Worm (Caenorhabditis elegans) whole organism, late embryonic: ENCODE results near the gene bcl-7.

ENCODE experiments used
- C08G9.2 ChIP-seq: sonication (generic microtip); optimal IDR thresholded peaks from 2 replicates; lab custom pipeline; 2016; ENCODE audit warnings: mild to moderate bottlenecking, missing genetic modification characterization, moderate library complexity, missing compliant biosample characterization
- F13H6.1 ChIP-seq: sonication (generic microtip); optimal IDR thresholded peaks from 2 replicates; lab custom pipeline; 2016; ENCODE audit warnings: missing genetic modification characterization, missing compliant biosample characterization
- ceh-34 ChIP-seq: sonication (generic microtip); optimal IDR thresholded peaks from 2 replicates; lab custom pipeline; 2016; ENCODE audit warnings: mild to moderate bottlenecking, missing genetic modification characterization, missing compliant biosample characterization
- gmeb-2 ChIP-seq: sonication (generic microtip); optimal IDR thresholded peaks from 2 replicates; lab custom pipeline; 2016; ENCODE audit warnings: missing genetic modification characterization, inconsistent platforms, missing compliant biosample characterization
- hlh-8 ChIP-seq: sonication (generic microtip); optimal IDR thresholded peaks from 2 replicates; lab custom pipeline; 2016; ENCODE audit warnings: missing genotype, missing genetic modification characterization, missing compliant biosample characterization
- lin-11 ChIP-seq: fragments of 200-800 bp; sonication (Bioruptor generic); optimal IDR thresholded peaks from 2 replicates; lab custom pipeline; 2018; ENCODE audit warnings: mild to moderate bottlenecking, missing genetic modification characterization, missing compliant biosample characterization
- mec-3 ChIP-seq: sonication (generic microtip); optimal IDR thresholded peaks from 2 replicates; lab custom pipeline; 2016; ENCODE audit warnings: borderline replicate concordance, missing genetic modification characterization, missing compliant biosample characterization
- pag-3 ChIP-seq: sonication (generic microtip); optimal IDR thresholded peaks from 2 replicates; lab custom pipeline; 2016; ENCODE audit warnings: missing compliant biosample characterization, missing genetic modification characterization, borderline replicate concordance
- pat-9 ChIP-seq: fragments of 200-800 bp; sonication (Bioruptor generic); optimal IDR thresholded peaks from 2 replicates; lab custom pipeline; 2018; ENCODE audit warnings: mild to moderate bottlenecking, missing genetic modification characterization, moderate library complexity, missing compliant biosample characterization
- pha-4 ChIP-seq: fragments of 150-350 bp; optimal IDR thresholded peaks from 2 replicates; lab custom pipeline; 2018; ENCODE audit warnings: missing biosample characterization, missing genetic modification reagents, missing genetic modification characterization
- sox-4 ChIP-seq: sonication (generic microtip); optimal IDR thresholded peaks from 2 replicates; lab custom pipeline; 2017; ENCODE audit warnings: mild to moderate bottlenecking, missing genetic modification characterization, inconsistent platforms, missing compliant biosample characterization
- tbx-2 ChIP-seq: sonication (generic microtip); optimal IDR thresholded peaks from 2 replicates; lab custom pipeline; 2016; ENCODE audit warnings: missing genetic modification characterization, missing compliant biosample characterization
- unc-42 ChIP-seq: sonication (generic microtip); optimal IDR thresholded peaks from 2 replicates; lab custom pipeline; 2016; ENCODE audit warnings: missing genotype, missing genetic modification characterization, missing compliant biosample characterization

DNA sequence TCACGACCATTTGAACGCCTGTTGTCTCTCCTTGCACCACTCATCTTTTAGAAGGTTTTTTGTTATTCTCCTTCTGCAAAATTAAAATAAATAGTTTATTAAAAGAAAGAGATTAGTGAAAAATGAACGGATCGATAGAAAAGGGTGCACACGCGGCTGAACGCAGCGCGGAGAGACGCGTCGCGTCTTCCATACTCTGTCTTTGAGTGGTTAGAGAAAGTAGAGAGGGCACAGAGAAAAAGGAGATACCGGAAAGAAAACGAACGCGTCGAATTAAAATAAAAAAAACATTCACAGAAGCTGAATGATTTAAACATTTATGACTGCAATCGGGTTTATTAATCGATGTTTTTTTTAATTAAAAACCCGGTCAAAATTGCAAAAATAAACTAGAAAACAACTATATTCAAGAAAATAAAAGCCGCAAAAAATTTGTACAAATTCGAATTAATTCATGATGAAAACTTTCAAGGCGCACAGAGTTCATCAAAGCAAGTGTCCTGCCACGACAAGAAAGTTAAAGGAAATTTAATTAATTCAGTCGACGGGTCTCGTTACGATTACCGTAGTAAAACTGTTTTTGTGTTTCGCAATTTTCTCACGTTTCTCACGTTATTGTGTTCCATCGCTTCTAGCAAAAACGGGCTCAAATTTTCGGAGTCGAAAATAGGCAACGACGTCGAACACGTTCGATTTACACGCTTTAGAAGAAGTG is 32.4 kb downstream of the bcl-7 start, which contains the start of the genes nono-1 and nop-1:
- TF ChIP-seq hlh-8 (no peak), pag-3 (tag; lab: Kevin White, UChicago) (no peak), F13H6.1 (tag; lab: Kevin White, UChicago) (no peak), mec-3 (tag; lab: Kevin White, UChicago) (no peak), C08G9.2 (tag; lab: Kevin White, UChicago) (no peak), ceh-34 (tag; lab: Kevin White, UChicago) (peak; percentile 12), tbx-2 (tag; lab: Kevin White, UChicago) (no peak), lin-11 (tag; lab: Kevin White, UChicago) (no peak), pat-9 (tag; lab: Kevin White, UChicago) (no peak), unc-42 (no peak), pha-4 (no peak), gmeb-2 (tag; lab: Kevin White, UChicago) (no peak), sox-4 (tag; lab: Kevin White, UChicago) (no peak)
